Worm (Caenorhabditis elegans) whole organism, L3 larva: Measurements from ENCODE around the gene set-3.
A peak's percentile ranks its signal among the peaks of the same experiment; 100 is the strongest.

Source experiments
- R02D3.7 ChIP-seq: fragments of 150-350 bp; optimal IDR thresholded peaks from 2 replicates; lab custom pipeline; 2014; ENCODE audit warnings: missing biosample characterization, missing genetic modification characterization
- ceh-16 ChIP-seq: sonication (generic microtip); optimal IDR thresholded peaks from 2 replicates; lab custom pipeline; 2017; ENCODE audit warnings: missing biosample characterization, missing genetic modification characterization
- ceh-9 ChIP-seq: sonication (generic microtip); optimal IDR thresholded peaks from 2 replicates; lab custom pipeline; 2018; ENCODE audit warnings: missing biosample characterization, missing genetic modification characterization
- daf-12 ChIP-seq: fragments of 150-350 bp; optimal IDR thresholded peaks from 2 replicates; lab custom pipeline; 2014; ENCODE audit warnings: missing biosample characterization, missing genetic modification reagents, missing genetic modification characterization
- egl-27 ChIP-seq: sonication (generic microtip); optimal IDR thresholded peaks from 4 replicates; lab custom pipeline; 2017; ENCODE audit warnings: missing biosample characterization, missing genetic modification reagents, missing genetic modification characterization
- egl-5 ChIP-seq: fragments of 150-350 bp; optimal IDR thresholded peaks from 2 replicates; lab custom pipeline; 2017; ENCODE audit warnings: missing biosample characterization, missing genetic modification reagents, missing genetic modification characterization, inconsistent platforms
- elt-2 ChIP-seq: sonication (generic microtip); optimal IDR thresholded peaks from 2 replicates; lab custom pipeline; 2016; ENCODE audit warnings: missing genetic modification reagents, mild to moderate bottlenecking, missing genetic modification characterization, missing compliant biosample characterization
- elt-3 ChIP-seq, 3 experiments: fragments of 150-350 bp in 1 of 3; sonication (generic microtip) in 2 of 3; optimal IDR thresholded peaks; 2 replicates in 2 of 3; 4 replicates in 1 of 3; lab custom pipeline; 2014 to 2017; ENCODE audit warnings: missing biosample characterization in 3 of 3, missing genetic modification characterization in 3 of 3
- fkh-10 ChIP-seq: sonication (generic microtip); optimal IDR thresholded peaks from 2 replicates; lab custom pipeline; 2017; ENCODE audit warnings: missing biosample characterization, missing genetic modification reagents, missing genetic modification characterization
- fkh-2 ChIP-seq: fragments of 150-350 bp; optimal IDR thresholded peaks from 2 replicates; lab custom pipeline; 2014; ENCODE audit warnings: missing biosample characterization, missing genetic modification reagents, missing genetic modification characterization
- fos-1 ChIP-seq: fragments of 150-350 bp; optimal IDR thresholded peaks from 2 replicates; lab custom pipeline; 2014; ENCODE audit warnings: missing biosample characterization, missing genetic modification characterization
- hmg-11 ChIP-seq: sonication (generic microtip); optimal IDR thresholded peaks from 2 replicates; lab custom pipeline; 2016; ENCODE audit warnings: missing genetic modification characterization, missing compliant biosample characterization
- lin-15B ChIP-seq: fragments of 150-350 bp; optimal IDR thresholded peaks from 2 replicates; lab custom pipeline; 2014; ENCODE audit warnings: missing biosample characterization, missing genetic modification characterization
- lin-39 ChIP-seq: fragments of 150-350 bp; optimal IDR thresholded peaks from 2 replicates; lab custom pipeline; 2018; ENCODE audit warnings: missing biosample characterization, missing genetic modification reagents, missing genetic modification characterization
- lsy-12 ChIP-seq: sonication (generic microtip); optimal IDR thresholded peaks from 2 replicates; lab custom pipeline; 2016; ENCODE audit warnings: mild to moderate bottlenecking, missing genetic modification characterization, missing compliant biosample characterization
- mdl-1 ChIP-seq: fragments of 150-350 bp; optimal IDR thresholded peaks from 2 replicates; lab custom pipeline; 2014; ENCODE audit warnings: missing biosample characterization, missing genetic modification characterization
- nfya-1 ChIP-seq: sonication (generic microtip); optimal IDR thresholded peaks from 2 replicates; lab custom pipeline; 2017; ENCODE audit warnings: missing genetic modification characterization, mild to moderate bottlenecking, missing compliant biosample characterization, antibody characterized with exemption, moderate library complexity; ENCODE audit not compliant: insufficient read depth
- nhr-11 ChIP-seq: fragments of 150-350 bp; optimal IDR thresholded peaks from 2 replicates; lab custom pipeline; 2014; ENCODE audit warnings: missing biosample characterization, missing genetic modification characterization
- nhr-23 ChIP-seq: fragments of 150-350 bp; optimal IDR thresholded peaks from 2 replicates; lab custom pipeline; 2014; ENCODE audit warnings: missing biosample characterization, missing genetic modification reagents, missing genetic modification characterization
- nhr-237 ChIP-seq: fragments of 150-350 bp; optimal IDR thresholded peaks from 2 replicates; lab custom pipeline; 2014; ENCODE audit warnings: missing biosample characterization, missing genetic modification characterization
- nhr-25 ChIP-seq: sonication (generic microtip); optimal IDR thresholded peaks from 2 replicates; lab custom pipeline; 2017; ENCODE audit warnings: missing biosample characterization, missing genetic modification characterization
- nhr-28 ChIP-seq: fragments of 150-350 bp; optimal IDR thresholded peaks from 2 replicates; lab custom pipeline; 2014; ENCODE audit warnings: missing biosample characterization, missing genetic modification characterization
- nhr-43 ChIP-seq: sonication (generic microtip); optimal IDR thresholded peaks from 2 replicates; lab custom pipeline; 2016; ENCODE audit warnings: mild to moderate bottlenecking, missing genetic modification characterization, missing compliant biosample characterization; ENCODE audit not compliant: poor library complexity, severe bottlenecking
- nhr-67 ChIP-seq: fragments of 150-350 bp; optimal IDR thresholded peaks from 2 replicates; lab custom pipeline; 2014; ENCODE audit warnings: missing biosample characterization, missing genetic modification characterization
- nhr-76 ChIP-seq: fragments of 150-350 bp; sonication (generic microtip); optimal IDR thresholded peaks from 5 replicates; lab custom pipeline; 2014; ENCODE audit warnings: missing biosample characterization, missing genetic modification characterization
- nhr-77 ChIP-seq: fragments of 150-350 bp; optimal IDR thresholded peaks from 2 replicates; lab custom pipeline; 2014; ENCODE audit warnings: missing biosample characterization, missing genetic modification characterization
- pha-4 ChIP-seq: fragments of 150-350 bp; optimal IDR thresholded peaks from 2 replicates; lab custom pipeline; 2014; ENCODE audit warnings: missing biosample characterization, missing genetic modification reagents, missing genetic modification characterization
- pqm-1 ChIP-seq: fragments of 150-350 bp; optimal IDR thresholded peaks from 2 replicates; lab custom pipeline; 2017; ENCODE audit warnings: missing biosample characterization, missing genetic modification characterization, inconsistent platforms
- tbx-2 ChIP-seq: sonication (generic microtip); optimal IDR thresholded peaks from 2 replicates; lab custom pipeline; 2016; ENCODE audit warnings: mild to moderate bottlenecking, missing genetic modification characterization, missing compliant biosample characterization
- unc-62 ChIP-seq: fragments of 150-350 bp; sonication (generic microtip); optimal IDR thresholded peaks from 4 replicates; lab custom pipeline; 2014; ENCODE audit warnings: missing biosample characterization, missing genetic modification reagents, missing genetic modification characterization
- zag-1 ChIP-seq: fragments of 150-350 bp; optimal IDR thresholded peaks from 2 replicates; lab custom pipeline; 2014; ENCODE audit warnings: missing biosample characterization, missing genetic modification characterization
- ztf-11 ChIP-seq: fragments of 150-350 bp; optimal IDR thresholded peaks from 2 replicates; lab custom pipeline; 2014; ENCODE audit warnings: missing biosample characterization, missing genetic modification characterization
- ztf-4 ChIP-seq: fragments of 150-350 bp; optimal IDR thresholded peaks from 2 replicates; lab custom pipeline; 2014; ENCODE audit warnings: missing biosample characterization, missing genetic modification characterization

The set-3 gene

ce11 chrIII:9665490-9666179 is 28.7 kb downstream of the set-3 start:
- TF ChIP-seq lsy-12 (tag; lab: Kevin White, UChicago) (peak; percentile 5), hmg-11 (tag; lab: Kevin White, UChicago) (peak; percentile 26), nhr-23 (tag; lab: Kevin White, UChicago) (peak; percentile 9), nhr-67 (no peak), fkh-10 (GFP tag; lab: Kevin White, UChicago) (peak; percentile 41), nhr-43 (tag; lab: Kevin White, UChicago) (peak; percentile 42), R02D3.7 (tag; lab: Kevin White, UChicago) (peak; percentile 4), zag-1 (tag; lab: Kevin White, UChicago) (no peak), egl-5 (tag; lab: Kevin White, UChicago) (peak; percentile 45), unc-62 (GFP tag; lab: Kevin White, UChicago) (peak; percentile 57), mdl-1 (peak; percentile 14), pqm-1 (tag; lab: Kevin White, UChicago) (peak; percentile 80), nfya-1 (tag; lab: Kevin White, UChicago) (peak; percentile 64), fos-1 (tag; lab: Kevin White, UChicago) (no peak), lin-15B (tag; lab: Kevin White, UChicago) (peak; percentile 38), lin-39 (peak; percentile 62), nhr-25 (tag; lab: Kevin White, UChicago) (peak; percentile 45), nhr-237 (tag; lab: Kevin White, UChicago) (no peak), elt-2 (tag; lab: Kevin White, UChicago) (peak; percentile 85)

DNA sequence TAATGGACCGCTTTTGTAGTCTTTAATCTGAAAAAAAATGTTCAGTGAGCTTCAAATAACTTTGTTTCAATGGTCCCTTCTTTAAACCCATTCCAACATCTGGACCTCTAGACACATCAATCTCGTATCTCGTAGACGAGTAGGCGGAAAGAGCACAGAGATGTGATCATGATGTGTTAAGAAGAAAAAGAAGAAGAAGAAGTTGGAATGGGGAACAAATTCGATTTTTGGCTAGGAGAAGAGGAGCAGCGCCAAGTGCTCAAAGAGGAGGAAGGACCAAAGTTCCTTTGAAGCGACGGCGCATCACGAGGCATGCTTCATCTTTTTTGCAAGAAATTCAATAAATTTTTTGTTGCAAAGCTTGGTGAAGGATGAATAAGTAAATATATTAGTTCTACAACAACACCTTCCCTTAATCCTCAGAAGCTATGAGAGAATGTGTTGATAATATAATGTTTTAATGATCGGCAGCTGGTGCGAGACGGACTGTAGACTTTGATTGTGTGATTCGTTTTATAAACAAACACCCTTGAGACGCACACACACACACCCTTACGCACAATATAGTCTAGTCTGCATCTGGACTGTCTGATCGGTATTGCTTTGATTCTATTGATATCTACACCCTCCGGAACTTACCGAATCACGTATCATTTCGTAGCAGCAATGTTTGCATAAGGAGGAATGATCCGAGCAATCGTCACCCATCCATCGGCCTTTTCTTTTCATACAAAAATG is 29.7 kb downstream of the set-3 start:
- TF ChIP-seq fkh-10 (GFP tag; lab: Kevin White, UChicago) (peak; percentile 88), nfya-1 (tag; lab: Kevin White, UChicago) (peak; percentile 43), ztf-11 (tag; lab: Kevin White, UChicago) (no peak), lin-39 (peak; percentile 49)
- TF ChIP-seq, all 47 proteins: peak for 3

DNA sequence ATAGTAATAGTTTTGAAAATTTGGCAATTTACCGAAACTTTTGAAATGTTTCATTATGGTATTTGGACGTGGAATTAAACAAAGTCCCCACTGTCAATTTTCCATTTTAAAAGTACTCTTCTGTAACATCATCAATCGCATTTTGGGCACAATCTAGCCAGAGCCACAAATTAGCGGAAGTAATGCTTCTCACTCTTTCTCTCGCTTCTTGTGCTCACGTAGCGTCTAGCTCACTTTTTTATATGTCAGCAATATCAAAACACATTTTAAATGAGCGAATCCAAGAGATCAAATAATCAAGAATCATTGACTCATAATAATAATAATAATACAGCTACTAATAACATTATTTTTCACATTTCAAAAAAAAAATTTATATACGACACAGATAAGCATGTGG is 30.4 kb downstream of the set-3 start:
- TF ChIP-seq egl-27 (tag; lab: Kevin White, UChicago) (no peak), tbx-2 (tag; lab: Kevin White, UChicago) (no peak), nfya-1 (tag; lab: Kevin White, UChicago) (no peak), lsy-12 (tag; lab: Kevin White, UChicago) (no peak), nhr-76 (tag; lab: Kevin White, UChicago) (no peak), ceh-16 (tag; lab: Kevin White, UChicago) (no peak), elt-2 (tag; lab: Kevin White, UChicago) (no peak), mdl-1 (no peak), pha-4 (tag; lab: Kevin White, UChicago) (no peak), nhr-11 (no peak), nhr-25 (tag; lab: Kevin White, UChicago) (no peak), ztf-4 (tag; lab: Kevin White, UChicago) (no peak), nhr-28 (tag; lab: Kevin White, UChicago) (no peak), ceh-9 (tag; lab: Kevin White, UChicago) (no peak), ztf-11 (tag; lab: Kevin White, UChicago) (no peak), nhr-77 (no peak), elt-3 (tag; optimal IDR thresholded peaks at IDR 0.05; lab: Kevin White, UChicago) (no peak), daf-12 (tag; lab: Kevin White, UChicago) (no peak), pqm-1 (tag; lab: Kevin White, UChicago) (no peak), fkh-2 (no peak)
